Worm (Caenorhabditis elegans): ENCODE measurements around the gene fbxa-196.

ce11 chrV:6442037-6442436, 6.4 kb upstream of the fbxa-196 start, which contains the start of gene T05H4.3:
- TF ChIP-seq ztf-29 (GFP tag; IDR thresholded peaks at IDR 0.05) (no peak), flt-1 (GFP tag; IDR thresholded peaks at IDR 0.05) (no peak), cog-1 (tag; optimal IDR thresholded peaks at IDR 0.05) (no peak)
